Fruit fly (Drosophila melanogaster) whole organism, embryonic: ENCODE measurements around the gene Snx6.

Experiments
- Abd-B ChIP-seq: fragments of 200-800 bp; sonication (Bioruptor generic); optimal IDR thresholded peaks from 2 replicates; lab custom pipeline; 2018; ENCODE audit warnings: missing biosample characterization, mild to moderate bottlenecking, missing genetic modification characterization, moderate library complexity
- Bgb ChIP-seq: fragments of 200-800 bp; sonication (Bioruptor generic); IDR thresholded peaks from 2 replicates; pipeline ENCODE4 v1.3.6; 2022; ENCODE audit warnings: missing biosample characterization, missing genetic modification characterization; ENCODE audit not compliant: partially characterized antibody
- BtbVII ChIP-seq: fragments of 200-800 bp; sonication (Bioruptor generic); optimal IDR thresholded peaks from 3 replicates; lab custom pipeline; 2017; ENCODE audit warnings: missing biosample characterization, mild to moderate bottlenecking, missing genetic modification characterization
- CG10274 ChIP-seq: fragments of 200-800 bp; sonication (Bioruptor generic); optimal IDR thresholded peaks from 3 replicates; lab custom pipeline; 2017; ENCODE audit warnings: missing biosample characterization, mild to moderate bottlenecking, missing genetic modification characterization
- CG10462 ChIP-seq: fragments of 200-800 bp; sonication (Bioruptor generic); optimal IDR thresholded peaks from 2 replicates; lab custom pipeline; 2016; ENCODE audit warnings: missing biosample characterization, missing genetic modification characterization
- CG10654 ChIP-seq: fragments of 200-800 bp; sonication (Bioruptor generic); optimal IDR thresholded peaks from 2 replicates; lab custom pipeline; 2016; ENCODE audit warnings: missing biosample characterization, missing genetic modification characterization
- CG1233 ChIP-seq: fragments of 200-800 bp; sonication (Bioruptor generic); optimal IDR thresholded peaks from 4 replicates; lab custom pipeline; 2018; ENCODE audit warnings: missing biosample characterization, mild to moderate bottlenecking, missing genetic modification characterization
- CG12744 ChIP-seq: fragments of 200-800 bp; sonication (Bioruptor generic); optimal IDR thresholded peaks from 2 replicates; lab custom pipeline; 2016; ENCODE audit warnings: missing biosample characterization, missing genetic modification characterization
- CG14014 ChIP-seq: fragments of 200-800 bp; sonication (Bioruptor generic); IDR thresholded peaks from 2 replicates; pipeline ENCODE4 v1.3.6; 2022; ENCODE audit warnings: missing biosample characterization, missing genetic modification characterization
- CG15479 ChIP-seq: fragments of 200-800 bp; sonication (Bioruptor generic); optimal IDR thresholded peaks from 3 replicates; lab custom pipeline; 2019; ENCODE audit warnings: missing biosample characterization, mild to moderate bottlenecking, missing genetic modification characterization, moderate library complexity
- CG16779 ChIP-seq: fragments of 200-800 bp; sonication (Bioruptor generic); IDR thresholded peaks from 2 replicates; pipeline ENCODE4 v1.3.6; 2022; ENCODE audit warnings: missing biosample characterization, missing genetic modification characterization
- CG16813 ChIP-seq: fragments of 200-800 bp; sonication (Bioruptor generic); IDR thresholded peaks from 3 replicates; pipeline ENCODE4 v1.3.6; 2022; ENCODE audit warnings: missing biosample characterization, missing genetic modification characterization; ENCODE audit not compliant: partially characterized antibody
- CG17568 ChIP-seq: fragments of 200-800 bp; sonication (Bioruptor generic); optimal IDR thresholded peaks from 2 replicates; lab custom pipeline; 2018; ENCODE audit warnings: missing biosample characterization, mild to moderate bottlenecking, missing genetic modification characterization, moderate library complexity
- CG1792 ChIP-seq: fragments of 200-800 bp; sonication (Bioruptor generic); optimal IDR thresholded peaks from 2 replicates; lab custom pipeline; 2016; ENCODE audit warnings: missing biosample characterization, missing genetic modification characterization
- CG2678 ChIP-seq: fragments of 200-800 bp; sonication (Bioruptor generic); optimal IDR thresholded peaks from 3 replicates; lab custom pipeline; 2019; ENCODE audit warnings: missing biosample characterization, mild to moderate bottlenecking, missing genetic modification characterization, moderate library complexity
- CG2889 ChIP-seq: fragments of 200-800 bp; sonication (Bioruptor generic); IDR thresholded peaks from 3 replicates; pipeline ENCODE4 v1.3.6; 2022; ENCODE audit warnings: missing biosample characterization, missing genetic modification characterization
- CG3065 ChIP-seq: fragments of 200-800 bp; sonication (Bioruptor generic); optimal IDR thresholded peaks from 2 replicates; lab custom pipeline; 2016; ENCODE audit warnings: missing biosample characterization, missing genetic modification characterization
- CG7786 ChIP-seq: fragments of 200-800 bp; sonication (Bioruptor generic); optimal IDR thresholded peaks from 2 replicates; lab custom pipeline; 2016; ENCODE audit warnings: missing biosample characterization, missing genetic modification characterization
- CG7987 ChIP-seq: fragments of 200-800 bp; sonication (Bioruptor generic); optimal IDR thresholded peaks from 2 replicates; lab custom pipeline; 2018; ENCODE audit warnings: missing biosample characterization, mild to moderate bottlenecking, missing genetic modification characterization, moderate library complexity
- CG9215 ChIP-seq: fragments of 200-800 bp; sonication (Bioruptor generic); IDR thresholded peaks from 2 replicates; pipeline ENCODE4 v1.3.6; 2022; ENCODE audit warnings: missing biosample characterization, missing genetic modification characterization
- HLH54F ChIP-seq: fragments of 200-800 bp; sonication (Bioruptor generic); optimal IDR thresholded peaks from 3 replicates; lab custom pipeline; 2016; ENCODE audit warnings: missing biosample characterization, missing genetic modification characterization
- Lim3 ChIP-seq: fragments of 200-800 bp; sonication (Bioruptor generic); IDR thresholded peaks from 2 replicates; pipeline ENCODE4 v1.3.6; 2022; ENCODE audit warnings: missing biosample characterization, missing genetic modification characterization
- Lpt ChIP-seq: fragments of >200 bp; optimal IDR thresholded peaks from 2 replicates; lab custom pipeline; 2018; ENCODE audit warnings: missing biosample characterization, missing genetic modification characterization
- MTF-1 ChIP-seq: fragments of 200-800 bp; sonication (Bioruptor generic); optimal IDR thresholded peaks from 2 replicates; lab custom pipeline; 2018; ENCODE audit warnings: missing biosample characterization, mild to moderate bottlenecking, missing genetic modification characterization, borderline replicate concordance
- NC2β ChIP-seq: fragments of 200-800 bp; sonication (Bioruptor generic); optimal IDR thresholded peaks from 2 replicates; lab custom pipeline; 2016; ENCODE audit warnings: missing biosample characterization, missing genetic modification characterization
- Neu2 ChIP-seq: fragments of 200-800 bp; sonication (Bioruptor generic); optimal IDR thresholded peaks from 3 replicates; lab custom pipeline; 2016; ENCODE audit warnings: missing biosample characterization, missing genetic modification characterization, borderline replicate concordance
- Pdp1 ChIP-seq, 2 experiments: fragments of 200-800 bp; sonication (Bioruptor generic); optimal IDR thresholded peaks; 3 replicates each; lab custom pipeline; 2016; ENCODE audit warnings: missing biosample characterization in 2 of 2, missing genetic modification characterization in 2 of 2, mild to moderate bottlenecking in 1 of 2, moderate library complexity in 1 of 2
- Sox102F ChIP-seq: fragments of 200-800 bp; sonication (Bioruptor generic); optimal IDR thresholded peaks from 2 replicates; lab custom pipeline; 2018; ENCODE audit warnings: missing biosample characterization, mild to moderate bottlenecking, missing genetic modification characterization, moderate library complexity
- al ChIP-seq: fragments of 200-800 bp; sonication (Bioruptor generic); IDR thresholded peaks from 2 replicates; pipeline ENCODE4 v1.3.6; 2022; ENCODE audit warnings: missing biosample characterization, missing genetic modification characterization
- bsh ChIP-seq, 2 experiments: fragments of 200-800 bp; sonication (Bioruptor generic); optimal IDR thresholded peaks; 2 replicates each; lab custom pipeline; 2017 to 2018; ENCODE audit warnings: mild to moderate bottlenecking in 2 of 2, missing biosample characterization in 2 of 2, missing genetic modification characterization in 2 of 2, moderate library complexity in 1 of 2
- cg ChIP-seq: fragments of 200-800 bp; sonication (Bioruptor generic); optimal IDR thresholded peaks from 3 replicates; lab custom pipeline; 2019; ENCODE audit warnings: missing biosample characterization, mild to moderate bottlenecking, missing genetic modification characterization, moderate library complexity
- corto ChIP-seq: fragments of 200-800 bp; sonication (Bioruptor generic); optimal IDR thresholded peaks from 2 replicates; lab custom pipeline; 2016; ENCODE audit warnings: missing biosample characterization, mild to moderate bottlenecking, missing genetic modification characterization, moderate library complexity
- croc ChIP-seq: fragments of 200-800 bp; sonication (Bioruptor generic); conservative IDR thresholded peaks from 3 replicates; pipeline ENCODE4 v1.3.6; 2022; ENCODE audit warnings: missing biosample characterization, missing genetic modification characterization
- grau ChIP-seq: fragments of 200-800 bp; optimal IDR thresholded peaks from 3 replicates; lab custom pipeline; 2019; ENCODE audit warnings: missing biosample characterization, mild to moderate bottlenecking, missing genetic modification characterization, moderate library complexity
- knrl ChIP-seq: fragments of 200-800 bp; sonication (Bioruptor generic); IDR thresholded peaks from 3 replicates; pipeline ENCODE4 v1.3.6; 2022; ENCODE audit warnings: missing biosample characterization, missing genetic modification characterization; ENCODE audit not compliant: partially characterized antibody
- lov ChIP-seq, 2 experiments: fragments of 200-800 bp in 1 of 2; fragments of >200 bp in 1 of 2; sonication (Bioruptor generic) in 1 of 2; IDR thresholded peaks in 1 of 2; optimal IDR thresholded peaks in 1 of 2; 2 replicates in 1 of 2; 3 replicates in 1 of 2; pipeline versions ENCODE4 v1.3.6 to Lab custom; 2017 to 2022; ENCODE audit warnings: missing biosample characterization in 1 of 2, missing genetic modification characterization in 1 of 2
- mirr ChIP-seq: fragments of 200-800 bp; sonication (Bioruptor generic); optimal IDR thresholded peaks from 3 replicates; lab custom pipeline; 2018; ENCODE audit warnings: missing biosample characterization, mild to moderate bottlenecking, missing genetic modification characterization
- phol ChIP-seq: fragments of 200-800 bp; sonication (Bioruptor generic); optimal IDR thresholded peaks from 3 replicates; lab custom pipeline; 2018; ENCODE audit warnings: missing biosample characterization, mild to moderate bottlenecking, missing genetic modification characterization, moderate library complexity
- pros ChIP-seq: fragments of 200-800 bp; sonication (Bioruptor generic); optimal IDR thresholded peaks from 3 replicates; lab custom pipeline; 2019; ENCODE audit warnings: missing biosample characterization, mild to moderate bottlenecking, missing genetic modification characterization, moderate library complexity
- row ChIP-seq: fragments of 200-800 bp; sonication (Bioruptor generic); IDR thresholded peaks from 3 replicates; pipeline ENCODE4 v1.3.6; 2022; ENCODE audit warnings: missing biosample characterization, missing genetic modification characterization
- salm ChIP-seq: fragments of 200-800 bp; sonication (Bioruptor generic); optimal IDR thresholded peaks from 2 replicates; lab custom pipeline; 2018; ENCODE audit warnings: missing biosample characterization, mild to moderate bottlenecking, missing genetic modification characterization
- shn ChIP-seq: fragments of 200-800 bp; sonication (Bioruptor generic); optimal IDR thresholded peaks from 3 replicates; lab custom pipeline; 2016; ENCODE audit warnings: missing biosample characterization, missing genetic modification characterization
- twi ChIP-seq: fragments of 200-800 bp; optimal IDR thresholded peaks from 2 replicates; lab custom pipeline; 2019; ENCODE audit warnings: missing biosample characterization, mild to moderate bottlenecking, missing genetic modification characterization, moderate library complexity

The Snx6 gene

dm6 chr2L:8210468-8210867, 10.1 kb downstream of the Snx6 start (continued):
- TF ChIP-seq shn (GFP tag; lab: Kevin White, UChicago) (no peak), CG3065 (GFP tag; lab: Kevin White, UChicago) (no peak)

- TF ChIP-seq MTF-1 (GFP tag; lab: Kevin White, UChicago): no peak
- peak; percentile 95 for TF ChIP-seq twi (tag; lab: Kevin White, UChicago)
- peak; percentile 21 for TF ChIP-seq CG15479 (GFP tag; lab: Kevin White, UChicago)
Observed at dm6 chr2L:8209362-8209761, 11.2 kb downstream of the Snx6 start.

- 0 out of 2 replicates have a peak, but pooled peaks have one; percentile 10 for TF ChIP-seq Lim3 (GFP tag; lab: Robert Waterston, UW)
- TF ChIP-seq Pdp1 (GFP tag; optimal IDR thresholded peaks at IDR 0.05; lab: Kevin White, UChicago): peak in 1 of 2 experiments; percentile 24
- TF ChIP-seq phol: no peak
- TF ChIP-seq Abd-B: no peak
- no peak for TF ChIP-seq CG14014 (GFP tag; lab: Robert Waterston, UW)
Observed at dm6 chr2L:8205871-8206270, 14.7 kb downstream of the Snx6 start, which contains the start of gene CG8419. CG8419 (plus strand) TSS chr2L:8206171.

dm6 chr2L:8204996-8205567, 15.5 kb downstream of the Snx6 start, which contains the start of gene SLC5A11:
SLC5A11 (minus strand) TSS chr2L:8205132.
- peak; percentile 93 for TF ChIP-seq CG9215
- peak; percentile 76 for TF ChIP-seq HLH54F
- TF ChIP-seq grau: peak; percentile 92
- TF ChIP-seq salm: peak; percentile 81
- peak; percentile 88 for TF ChIP-seq Sox102F
- TF ChIP-seq corto (GFP tag; lab: Kevin White, UChicago): peak; percentile 99
- TF ChIP-seq cg (GFP tag; lab: Kevin White, UChicago): peak; percentile 68
- TF ChIP-seq CG2889 (GFP tag; lab: Robert Waterston, UW): peak; percentile 91
- TF ChIP-seq row (GFP tag; lab: Robert Waterston, UW): peak; percentile 100
- peak; percentile 75 for TF ChIP-seq mirr (GFP tag; lab: Kevin White, UChicago)
- TF ChIP-seq CG7786 (GFP tag; lab: Kevin White, UChicago): peak; percentile 78
- peak; percentile 88 for TF ChIP-seq CG16779 (GFP tag; lab: Robert Waterston, UW)
- TF ChIP-seq CG10654 (GFP tag; lab: Kevin White, UChicago): peak; percentile 98
- peak; percentile 92 for TF ChIP-seq CG1233 (GFP tag; lab: Kevin White, UChicago)
- no peak for TF ChIP-seq CG16813 (GFP tag; lab: Robert Waterston, UW)
- no peak for TF ChIP-seq lov (optimal IDR thresholded peaks at IDR 0.05; lab: Kevin White, UChicago)
- peak; percentile 87 for TF ChIP-seq lov (GFP tag; IDR thresholded peaks at IDR 0.05; lab: Robert Waterston, UW)
- peak; percentile 89 for TF ChIP-seq CG7987 (GFP tag; lab: Kevin White, UChicago)
- TF ChIP-seq Neu2 (GFP tag; lab: Kevin White, UChicago): peak; percentile 80
- TF ChIP-seq bsh (GFP tag; optimal IDR thresholded peaks at IDR 0.05; lab: Kevin White, UChicago): peak; percentile 95 to 100
- peak; percentile 99 for TF ChIP-seq Abd-B
- peak; percentile 97 for TF ChIP-seq croc (GFP tag; lab: Robert Waterston, UW)
- peak; percentile 83 for TF ChIP-seq pros (GFP tag; lab: Kevin White, UChicago)
- TF ChIP-seq BtbVII (GFP tag; lab: Kevin White, UChicago): peak; percentile 97
- TF ChIP-seq CG2678 (tag; lab: Kevin White, UChicago): peak; percentile 99
- peak; percentile 47 for TF ChIP-seq CG12744 (GFP tag; lab: Kevin White, UChicago)
- TF ChIP-seq Bgb (GFP tag; lab: Robert Waterston, UW): peak; percentile 38; the same call in 1 of the 2 replicates
- TF ChIP-seq CG1792 (GFP tag; lab: Kevin White, UChicago): peak; percentile 98
- TF ChIP-seq knrl (GFP tag; lab: Robert Waterston, UW): no peak; the same call in 2 of the 3 replicates
- peak; percentile 90 for TF ChIP-seq CG17568 (GFP tag; lab: Kevin White, UChicago)
- TF ChIP-seq CG10274 (GFP tag; lab: Kevin White, UChicago): peak; percentile 84
- peak; percentile 96 for TF ChIP-seq CG10462 (GFP tag; lab: Kevin White, UChicago)
- TF ChIP-seq al (GFP tag; lab: Robert Waterston, UW): peak; percentile 95
- TF ChIP-seq NC2β (GFP tag; lab: Kevin White, UChicago): peak; percentile 54
- no peak for TF ChIP-seq Lpt (GFP tag; lab: Kevin White, UChicago)
